Worm (Caenorhabditis elegans): ENCODE data around the gene fbxa-90.

ce11 chrV:16965655-16966054 is 959 bp upstream of the fbxa-90 start, which contains the start of gene efl-1:
- TF ChIP-seq ets-5 (GFP tag; IDR thresholded peaks at IDR 0.05) = no peak
- no peak for TF ChIP-seq tlp-1 (tag; optimal IDR thresholded peaks at IDR 0.05)
- peak; percentile 79 for TF ChIP-seq unc-130 (tag; optimal IDR thresholded peaks at IDR 0.05)
- TF ChIP-seq pqm-1 (tag; optimal IDR thresholded peaks at IDR 0.05) = no peak
- peak; percentile 82 for TF ChIP-seq lin-39 (tag; optimal IDR thresholded peaks at IDR 0.05)
- peak; percentile 81 for TF ChIP-seq sup-37 (GFP tag; optimal IDR thresholded peaks at IDR 0.05)
- peak; percentile 90 for TF ChIP-seq egl-13 (tag; optimal IDR thresholded peaks at IDR 0.05)
- no peak for TF ChIP-seq nhr-12 (tag; optimal IDR thresholded peaks at IDR 0.05)
- peak; percentile 95 for TF ChIP-seq snpc-4 (tag; optimal IDR thresholded peaks at IDR 0.05)
- TF ChIP-seq fos-1 (tag; optimal IDR thresholded peaks at IDR 0.05) = peak; percentile 93
- peak; percentile 88 for TF ChIP-seq nhr-237 (tag; optimal IDR thresholded peaks at IDR 0.05)
